Worm (Caenorhabditis elegans) whole organism, L3 larva: ENCODE data around the gene T22B2.3.

ENCODE experiments used
- R02D3.7 ChIP-seq: fragments of 150-350 bp; optimal IDR thresholded peaks from 2 replicates; lab custom pipeline; 2014; ENCODE audit warnings: missing biosample characterization, missing genetic modification characterization
- ZK546.5 ChIP-seq: sonication (generic microtip); optimal IDR thresholded peaks from 2 replicates; lab custom pipeline; 2017; ENCODE audit warnings: missing biosample characterization, missing genetic modification characterization
- ama-1 ChIP-seq: fragments of 150-350 bp; optimal IDR thresholded peaks from 2 replicates; lab custom pipeline; 2018
- ceh-16 ChIP-seq: sonication (generic microtip); optimal IDR thresholded peaks from 2 replicates; lab custom pipeline; 2017; ENCODE audit warnings: missing biosample characterization, missing genetic modification characterization
- ceh-28 ChIP-seq: fragments of 150-350 bp; optimal IDR thresholded peaks from 2 replicates; lab custom pipeline; 2014; ENCODE audit warnings: missing biosample characterization, missing genetic modification reagents, missing genetic modification characterization
- ceh-82 ChIP-seq: fragments of 150-350 bp; optimal IDR thresholded peaks from 2 replicates; lab custom pipeline; 2014; ENCODE audit warnings: missing biosample characterization, missing genetic modification characterization
- ceh-9 ChIP-seq: sonication (generic microtip); optimal IDR thresholded peaks from 2 replicates; lab custom pipeline; 2018; ENCODE audit warnings: missing biosample characterization, missing genetic modification characterization
- daf-12 ChIP-seq: fragments of 150-350 bp; optimal IDR thresholded peaks from 2 replicates; lab custom pipeline; 2014; ENCODE audit warnings: missing biosample characterization, missing genetic modification reagents, missing genetic modification characterization
- egl-27 ChIP-seq: sonication (generic microtip); optimal IDR thresholded peaks from 4 replicates; lab custom pipeline; 2017; ENCODE audit warnings: missing biosample characterization, missing genetic modification reagents, missing genetic modification characterization
- egl-5 ChIP-seq: fragments of 150-350 bp; optimal IDR thresholded peaks from 2 replicates; lab custom pipeline; 2017; ENCODE audit warnings: missing biosample characterization, missing genetic modification reagents, missing genetic modification characterization, inconsistent platforms
- elt-1 ChIP-seq: fragments of 150-350 bp; optimal IDR thresholded peaks from 2 replicates; lab custom pipeline; 2014; ENCODE audit warnings: missing biosample characterization, missing genetic modification characterization
- elt-2 ChIP-seq: sonication (generic microtip); optimal IDR thresholded peaks from 2 replicates; lab custom pipeline; 2016; ENCODE audit warnings: missing genetic modification reagents, mild to moderate bottlenecking, missing genetic modification characterization, missing compliant biosample characterization
- elt-3 ChIP-seq, 3 experiments: fragments of 150-350 bp in 1 of 3; sonication (generic microtip) in 2 of 3; optimal IDR thresholded peaks; 2 replicates in 2 of 3; 4 replicates in 1 of 3; lab custom pipeline; 2014 to 2017; ENCODE audit warnings: missing biosample characterization in 3 of 3, missing genetic modification characterization in 3 of 3
- eor-1 ChIP-seq, 2 experiments: fragments of 150-350 bp; optimal IDR thresholded peaks; 2 replicates each; lab custom pipeline; 2014 to 2018; ENCODE audit warnings: missing biosample characterization in 2 of 2, missing genetic modification characterization in 2 of 2
- fkh-10 ChIP-seq: sonication (generic microtip); optimal IDR thresholded peaks from 2 replicates; lab custom pipeline; 2017; ENCODE audit warnings: missing biosample characterization, missing genetic modification reagents, missing genetic modification characterization
- fkh-2 ChIP-seq: fragments of 150-350 bp; optimal IDR thresholded peaks from 2 replicates; lab custom pipeline; 2014; ENCODE audit warnings: missing biosample characterization, missing genetic modification reagents, missing genetic modification characterization
- fos-1 ChIP-seq: fragments of 150-350 bp; optimal IDR thresholded peaks from 2 replicates; lab custom pipeline; 2014; ENCODE audit warnings: missing biosample characterization, missing genetic modification characterization
- hmg-11 ChIP-seq: sonication (generic microtip); optimal IDR thresholded peaks from 2 replicates; lab custom pipeline; 2016; ENCODE audit warnings: missing genetic modification characterization, missing compliant biosample characterization
- jun-1 ChIP-seq: fragments of 150-350 bp; optimal IDR thresholded peaks from 2 replicates; lab custom pipeline; 2014; ENCODE audit warnings: missing biosample characterization, missing genetic modification reagents, missing genetic modification characterization
- lin-15B ChIP-seq: fragments of 150-350 bp; optimal IDR thresholded peaks from 2 replicates; lab custom pipeline; 2014; ENCODE audit warnings: missing biosample characterization, missing genetic modification characterization
- lsy-12 ChIP-seq: sonication (generic microtip); optimal IDR thresholded peaks from 2 replicates; lab custom pipeline; 2016; ENCODE audit warnings: mild to moderate bottlenecking, missing genetic modification characterization, missing compliant biosample characterization
- mml-1 ChIP-seq: fragments of 150-350 bp; sonication (generic microtip); optimal IDR thresholded peaks from 3 replicates; lab custom pipeline; 2014; ENCODE audit warnings: missing biosample characterization, missing genetic modification characterization
- nhr-11 ChIP-seq: fragments of 150-350 bp; optimal IDR thresholded peaks from 2 replicates; lab custom pipeline; 2014; ENCODE audit warnings: missing biosample characterization, missing genetic modification characterization
- nhr-12 ChIP-seq: fragments of 150-350 bp; optimal IDR thresholded peaks from 2 replicates; lab custom pipeline; 2014; ENCODE audit warnings: missing biosample characterization, missing genetic modification characterization
- nhr-23 ChIP-seq: fragments of 150-350 bp; optimal IDR thresholded peaks from 2 replicates; lab custom pipeline; 2014; ENCODE audit warnings: missing biosample characterization, missing genetic modification reagents, missing genetic modification characterization
- nhr-237 ChIP-seq: fragments of 150-350 bp; optimal IDR thresholded peaks from 2 replicates; lab custom pipeline; 2014; ENCODE audit warnings: missing biosample characterization, missing genetic modification characterization
- nhr-25 ChIP-seq: sonication (generic microtip); optimal IDR thresholded peaks from 2 replicates; lab custom pipeline; 2017; ENCODE audit warnings: missing biosample characterization, missing genetic modification characterization
- nhr-28 ChIP-seq: fragments of 150-350 bp; optimal IDR thresholded peaks from 2 replicates; lab custom pipeline; 2014; ENCODE audit warnings: missing biosample characterization, missing genetic modification characterization
- nhr-43 ChIP-seq: sonication (generic microtip); optimal IDR thresholded peaks from 2 replicates; lab custom pipeline; 2016; ENCODE audit warnings: mild to moderate bottlenecking, missing genetic modification characterization, missing compliant biosample characterization; ENCODE audit not compliant: poor library complexity, severe bottlenecking
- nhr-67 ChIP-seq: fragments of 150-350 bp; optimal IDR thresholded peaks from 2 replicates; lab custom pipeline; 2014; ENCODE audit warnings: missing biosample characterization, missing genetic modification characterization
- pha-4 ChIP-seq: fragments of 150-350 bp; optimal IDR thresholded peaks from 2 replicates; lab custom pipeline; 2014; ENCODE audit warnings: missing biosample characterization, missing genetic modification reagents, missing genetic modification characterization
- skn-1 ChIP-seq: fragments of 150-350 bp; optimal IDR thresholded peaks from 2 replicates; lab custom pipeline; 2014; ENCODE audit warnings: missing biosample characterization, missing genetic modification characterization
- snpc-4 ChIP-seq: fragments of 150-350 bp; optimal IDR thresholded peaks from 2 replicates; lab custom pipeline; 2014; ENCODE audit warnings: missing biosample characterization, missing genetic modification characterization
- unc-62 ChIP-seq: fragments of 150-350 bp; sonication (generic microtip); optimal IDR thresholded peaks from 4 replicates; lab custom pipeline; 2014; ENCODE audit warnings: missing biosample characterization, missing genetic modification reagents, missing genetic modification characterization
- zag-1 ChIP-seq: fragments of 150-350 bp; optimal IDR thresholded peaks from 2 replicates; lab custom pipeline; 2014; ENCODE audit warnings: missing biosample characterization, missing genetic modification characterization
- ztf-11 ChIP-seq: fragments of 150-350 bp; optimal IDR thresholded peaks from 2 replicates; lab custom pipeline; 2014; ENCODE audit warnings: missing biosample characterization, missing genetic modification characterization

Gene T22B2.3

ce11 chrX:3918182-3918581 is 1.1 kb downstream of the T22B2.3 start:
- TF ChIP-seq nhr-28 (tag; lab: Kevin White, UChicago) (no peak), elt-2 (tag; lab: Kevin White, UChicago) (no peak), zag-1 (tag; lab: Kevin White, UChicago) (no peak), nhr-25 (tag; lab: Kevin White, UChicago) (no peak), nhr-23 (no peak), R02D3.7 (no peak), daf-12 (no peak), fos-1 (no peak), nhr-43 (no peak), snpc-4 (tag; lab: Kevin White, UChicago) (no peak)

ce11 chrX:3919689-3920088 is 2.6 kb downstream of the T22B2.3 start:
- TF ChIP-seq egl-27 (tag; lab: Kevin White, UChicago) (no peak), ZK546.5 (tag; lab: Kevin White, UChicago) (no peak), fkh-10 (GFP tag; lab: Kevin White, UChicago) (no peak), unc-62 (GFP tag; lab: Kevin White, UChicago) (no peak)

- TF ChIP-seq hmg-11 (no peak), unc-62 (GFP tag; lab: Kevin White, UChicago) (no peak), fkh-2 (tag; lab: Kevin White, UChicago) (no peak), ama-1 (no peak), egl-27 (tag; lab: Kevin White, UChicago) (no peak), jun-1 (tag; lab: Kevin White, UChicago) (no peak), nhr-67 (no peak), eor-1 (tag; optimal IDR thresholded peaks at IDR 0.05; lab: Kevin White, UChicago) (no peak), daf-12 (no peak), ZK546.5 (tag; lab: Kevin White, UChicago) (no peak)
Measured at ce11 chrX:3920101-3920500, 3.0 kb downstream of the T22B2.3 start, which contains the start of gene T22B2.2. Gene T22B2.2, plus strand, starts transcription at chrX:3920401.

DNA sequence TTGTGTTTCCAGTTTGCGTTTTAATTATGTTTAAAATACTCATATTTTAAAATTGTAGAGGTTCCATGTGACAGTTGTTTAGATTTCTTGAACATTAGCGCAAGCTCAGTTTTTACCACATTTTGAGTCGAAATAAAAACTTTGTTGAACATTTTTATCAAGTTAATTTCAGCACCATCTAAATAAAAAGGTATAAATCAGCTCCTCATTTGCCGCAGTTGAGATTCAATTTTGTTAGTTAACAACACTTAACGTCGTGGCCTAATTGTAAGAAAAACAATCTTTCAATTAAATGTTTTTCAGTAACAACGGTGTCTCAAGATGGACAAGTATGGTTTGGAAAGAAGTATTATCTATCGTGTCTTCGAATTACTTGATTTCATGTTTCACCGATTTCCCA is 3.6 kb downstream of the T22B2.3 start:
- no peak for TF ChIP-seq nhr-237 (tag; lab: Kevin White, UChicago)
- TF ChIP-seq hmg-11 = no peak
- TF ChIP-seq unc-62 (GFP tag; lab: Kevin White, UChicago) = no peak
- no peak for TF ChIP-seq nhr-11 (tag; lab: Kevin White, UChicago)
- no peak for TF ChIP-seq R02D3.7
- no peak for TF ChIP-seq daf-12
- TF ChIP-seq pha-4 (tag; lab: Kevin White, UChicago) = no peak
- no peak for TF ChIP-seq snpc-4 (tag; lab: Kevin White, UChicago)
- TF ChIP-seq ceh-9 (tag; lab: Kevin White, UChicago) = no peak
- TF ChIP-seq lin-15B (tag; lab: Kevin White, UChicago) = no peak
- TF ChIP-seq mml-1 = no peak
- no peak for TF ChIP-seq jun-1 (tag; lab: Kevin White, UChicago)
- no peak for TF ChIP-seq eor-1 (tag; optimal IDR thresholded peaks at IDR 0.05; lab: Kevin White, UChicago)
- no peak for TF ChIP-seq skn-1
- no peak for TF ChIP-seq nhr-12
- TF ChIP-seq ceh-82 (tag; lab: Kevin White, UChicago) = no peak
- no peak for TF ChIP-seq fos-1
- TF ChIP-seq egl-5 (tag; lab: Kevin White, UChicago) = no peak
- no peak for TF ChIP-seq nhr-28 (tag; lab: Kevin White, UChicago)

DNA sequence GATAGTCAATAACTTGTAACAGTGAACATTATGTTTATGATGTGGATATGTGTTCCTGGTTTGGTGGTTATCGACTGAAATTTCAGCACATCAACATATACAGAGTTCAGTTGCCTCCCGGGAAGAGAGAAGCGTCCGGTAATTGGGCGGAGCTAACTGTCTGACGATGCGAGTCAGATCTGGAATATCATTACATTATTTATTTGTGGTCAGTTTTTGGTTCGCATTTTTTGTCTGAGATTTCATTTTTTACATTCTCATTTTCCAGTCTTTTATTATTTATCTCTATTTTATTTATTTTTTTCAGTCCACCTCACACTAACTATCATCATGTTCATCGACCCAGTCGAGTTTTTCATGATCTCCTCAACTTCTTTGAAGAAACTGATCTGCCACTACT is 8.7 kb downstream of the T22B2.3 start, which contains the start of gene T22B2.1:
Gene T22B2.1, plus strand, starts transcription at position 301 of the 400 bp plus-strand sequence.
- TF ChIP-seq lsy-12 (tag; lab: Kevin White, UChicago) (no peak), fos-1 (no peak), ceh-28 (tag; lab: Kevin White, UChicago) (no peak), nhr-12 (no peak), elt-3 (tag; optimal IDR thresholded peaks at IDR 0.05; lab: Kevin White, UChicago) (no peak), fkh-10 (GFP tag; lab: Kevin White, UChicago) (no peak), ceh-16 (tag; lab: Kevin White, UChicago) (no peak), ztf-11 (tag; lab: Kevin White, UChicago) (no peak), elt-1 (tag; lab: Kevin White, UChicago) (no peak)
